Fruit fly (Drosophila melanogaster) whole organism, embryonic: ENCODE measurements around the gene CG31294.

Experiments
- Bgb ChIP-seq: fragments of 200-800 bp; sonication (Bioruptor generic); IDR thresholded peaks from 2 replicates; pipeline ENCODE4 v1.3.6; 2022; ENCODE audit warnings: missing biosample characterization, missing genetic modification characterization; ENCODE audit not compliant: partially characterized antibody
- CG10959 ChIP-seq: fragments of 200-800 bp; sonication (Bioruptor generic); IDR thresholded peaks from 2 replicates; pipeline ENCODE4 v1.3.6; 2022; ENCODE audit warnings: missing biosample characterization, missing genetic modification characterization
- CG11398 ChIP-seq: fragments of 200-800 bp; sonication (Bioruptor generic); optimal IDR thresholded peaks from 2 replicates; lab custom pipeline; 2016; ENCODE audit warnings: missing biosample characterization, missing genetic modification characterization
- CG12942 ChIP-seq: fragments of 200-800 bp; sonication (Bioruptor generic); optimal IDR thresholded peaks from 3 replicates; lab custom pipeline; 2016; ENCODE audit warnings: missing biosample characterization, missing genetic modification characterization
- CG14014 ChIP-seq: fragments of 200-800 bp; sonication (Bioruptor generic); IDR thresholded peaks from 2 replicates; pipeline ENCODE4 v1.3.6; 2022; ENCODE audit warnings: missing biosample characterization, missing genetic modification characterization
- CG14860 ChIP-seq: fragments of 200-800 bp; sonication (Bioruptor generic); IDR thresholded peaks from 3 replicates; pipeline ENCODE4 v1.3.6; 2022; ENCODE audit warnings: missing biosample characterization, missing genetic modification characterization; ENCODE audit not compliant: partially characterized antibody
- CG15479 ChIP-seq: fragments of 200-800 bp; sonication (Bioruptor generic); optimal IDR thresholded peaks from 3 replicates; lab custom pipeline; 2019; ENCODE audit warnings: missing biosample characterization, mild to moderate bottlenecking, missing genetic modification characterization, moderate library complexity
- CG15601 ChIP-seq: fragments of 200-800 bp; sonication (Bioruptor generic); optimal IDR thresholded peaks from 3 replicates; lab custom pipeline; 2019; ENCODE audit warnings: missing biosample characterization, mild to moderate bottlenecking, missing genetic modification characterization, moderate library complexity
- CG16815 ChIP-seq: fragments of 200-800 bp; sonication (Bioruptor generic); optimal IDR thresholded peaks from 3 replicates; lab custom pipeline; 2017; ENCODE audit warnings: missing biosample characterization, mild to moderate bottlenecking, missing genetic modification characterization
- CG17912 ChIP-seq: fragments of 200-800 bp; sonication (Bioruptor generic); optimal IDR thresholded peaks from 2 replicates; lab custom pipeline; 2018; ENCODE audit warnings: missing biosample characterization, mild to moderate bottlenecking, missing genetic modification characterization
- CG18011 ChIP-seq: fragments of 200-800 bp; sonication (Bioruptor generic); optimal IDR thresholded peaks from 2 replicates; lab custom pipeline; 2017; ENCODE audit warnings: missing biosample characterization, missing genetic modification characterization, mild to moderate bottlenecking, moderate library complexity, missing genotype
- CG18262 ChIP-seq: fragments of 200-800 bp; optimal IDR thresholded peaks from 3 replicates; lab custom pipeline; 2019; ENCODE audit warnings: missing biosample characterization, mild to moderate bottlenecking, missing genetic modification characterization, moderate library complexity
- CG2678 ChIP-seq: fragments of 200-800 bp; sonication (Bioruptor generic); optimal IDR thresholded peaks from 3 replicates; lab custom pipeline; 2019; ENCODE audit warnings: missing biosample characterization, mild to moderate bottlenecking, missing genetic modification characterization, moderate library complexity
- CG3065 ChIP-seq: fragments of 200-800 bp; sonication (Bioruptor generic); optimal IDR thresholded peaks from 2 replicates; lab custom pipeline; 2016; ENCODE audit warnings: missing biosample characterization, missing genetic modification characterization
- CG31365 ChIP-seq: fragments of 200-800 bp; sonication (Bioruptor generic); optimal IDR thresholded peaks from 2 replicates; lab custom pipeline; 2018; ENCODE audit warnings: missing biosample characterization, mild to moderate bottlenecking, missing genetic modification characterization
- CG31441 ChIP-seq: fragments of 200-800 bp; sonication (Bioruptor generic); IDR thresholded peaks from 2 replicates; pipeline ENCODE4 v1.3.6; 2022; ENCODE audit warnings: missing biosample characterization, missing genetic modification characterization
- Dek ChIP-seq: fragments of 200-800 bp; sonication (Bioruptor generic); optimal IDR thresholded peaks from 3 replicates; lab custom pipeline; 2019; ENCODE audit warnings: missing biosample characterization, mild to moderate bottlenecking, missing genetic modification characterization, moderate library complexity
- Doc2 ChIP-seq: fragments of 200-800 bp; sonication (Bioruptor generic); IDR thresholded peaks from 2 replicates; pipeline ENCODE4 v1.3.6; 2022; ENCODE audit warnings: missing biosample characterization, missing genetic modification characterization
- Dref ChIP-seq: fragments of 200-800 bp; sonication (Bioruptor generic); IDR thresholded peaks from 2 replicates; pipeline ENCODE4 v1.3.6; 2022; ENCODE audit warnings: missing biosample characterization, missing genetic modification characterization
- Fer1 ChIP-seq: fragments of 200-800 bp; sonication (Bioruptor generic); optimal IDR thresholded peaks from 2 replicates; lab custom pipeline; 2017; ENCODE audit warnings: missing biosample characterization, mild to moderate bottlenecking, missing genetic modification characterization
- HLH3B ChIP-seq: fragments of 200-800 bp; sonication (Bioruptor generic); IDR thresholded peaks from 2 replicates; pipeline ENCODE4 v1.3.6; 2022; ENCODE audit warnings: missing biosample characterization, missing genetic modification characterization
- HmgZ ChIP-seq: fragments of 200-800 bp; sonication (Bioruptor generic); optimal IDR thresholded peaks from 2 replicates; lab custom pipeline; 2018; ENCODE audit warnings: missing biosample characterization, mild to moderate bottlenecking, missing genetic modification characterization
- Jarid2 ChIP-seq: fragments of 200-800 bp; sonication (Bioruptor generic); optimal IDR thresholded peaks from 3 replicates; lab custom pipeline; 2017; ENCODE audit warnings: mild to moderate bottlenecking, missing biosample characterization, missing genetic modification reagents, missing genetic modification characterization
- Lpt ChIP-seq: fragments of >200 bp; optimal IDR thresholded peaks from 2 replicates; lab custom pipeline; 2018; ENCODE audit warnings: missing biosample characterization, missing genetic modification characterization
- Optix ChIP-seq: fragments of 200-800 bp; sonication (Bioruptor generic); IDR thresholded peaks from 3 replicates; pipeline ENCODE4 v1.3.6; 2022; ENCODE audit warnings: missing biosample characterization, missing genetic modification characterization
- Sry-β ChIP-seq: fragments of 200-800 bp; sonication (Bioruptor generic); optimal IDR thresholded peaks from 2 replicates; lab custom pipeline; 2018; ENCODE audit warnings: missing biosample characterization, mild to moderate bottlenecking, missing genetic modification characterization, moderate library complexity
- Ssrp ChIP-seq: fragments of 200-800 bp; sonication (Bioruptor generic); optimal IDR thresholded peaks from 2 replicates; lab custom pipeline; 2018; ENCODE audit warnings: missing biosample characterization, mild to moderate bottlenecking, missing genetic modification characterization, moderate library complexity
- aop ChIP-seq: fragments of 200-800 bp; sonication (Bioruptor generic); IDR thresholded peaks from 2 replicates; pipeline ENCODE4 v1.3.6; 2022; ENCODE audit warnings: missing biosample characterization, missing genetic modification characterization
- cg ChIP-seq: fragments of 200-800 bp; sonication (Bioruptor generic); optimal IDR thresholded peaks from 3 replicates; lab custom pipeline; 2019; ENCODE audit warnings: missing biosample characterization, mild to moderate bottlenecking, missing genetic modification characterization, moderate library complexity
- chinmo ChIP-seq: fragments of 200-800 bp; sonication (Bioruptor generic); IDR thresholded peaks from 4 replicates; pipeline ENCODE4 v1.3.6; 2022; ENCODE audit warnings: missing biosample characterization, missing genetic modification characterization; ENCODE audit not compliant: partially characterized antibody
- chn ChIP-seq: fragments of 200-800 bp; sonication (Bioruptor generic); optimal IDR thresholded peaks from 2 replicates; lab custom pipeline; 2016; ENCODE audit warnings: missing biosample characterization, missing genetic modification characterization
- crp ChIP-seq, 2 experiments: fragments of 200-800 bp; sonication (Bioruptor generic); optimal IDR thresholded peaks; 2 replicates in 1 of 2; 3 replicates in 1 of 2; lab custom pipeline; 2017; ENCODE audit warnings: missing biosample characterization in 2 of 2, missing genetic modification characterization in 2 of 2, mild to moderate bottlenecking in 1 of 2, moderate library complexity in 1 of 2
- dysf ChIP-seq: fragments of 200-800 bp; sonication (Bioruptor generic); IDR thresholded peaks from 3 replicates; pipeline ENCODE4 v1.3.6; 2022; ENCODE audit warnings: missing biosample characterization, missing genetic modification characterization
- emc ChIP-seq: fragments of 200-800 bp; sonication (Bioruptor generic); optimal IDR thresholded peaks from 2 replicates; lab custom pipeline; 2016; ENCODE audit warnings: missing biosample characterization, missing genetic modification characterization
- ftz-f1 ChIP-seq: fragments of 200-800 bp; sonication (Bioruptor generic); optimal IDR thresholded peaks from 2 replicates; lab custom pipeline; 2016; ENCODE audit warnings: missing biosample characterization, missing genetic modification characterization
- grau ChIP-seq: fragments of 200-800 bp; optimal IDR thresholded peaks from 3 replicates; lab custom pipeline; 2019; ENCODE audit warnings: missing biosample characterization, mild to moderate bottlenecking, missing genetic modification characterization, moderate library complexity
- ind ChIP-seq: fragments of 200-800 bp; sonication (Bioruptor generic); optimal IDR thresholded peaks from 3 replicates; lab custom pipeline; 2016; ENCODE audit warnings: missing biosample characterization, missing genetic modification characterization
- lmd ChIP-seq: fragments of 200-800 bp; sonication (Bioruptor generic); IDR thresholded peaks from 2 replicates; pipeline ENCODE4 v1.3.6; 2022; ENCODE audit warnings: missing biosample characterization, missing genetic modification characterization
- lov ChIP-seq, 2 experiments: fragments of 200-800 bp in 1 of 2; fragments of >200 bp in 1 of 2; sonication (Bioruptor generic) in 1 of 2; IDR thresholded peaks in 1 of 2; optimal IDR thresholded peaks in 1 of 2; 2 replicates in 1 of 2; 3 replicates in 1 of 2; pipeline versions ENCODE4 v1.3.6 to Lab custom; 2017 to 2022; ENCODE audit warnings: missing biosample characterization in 1 of 2, missing genetic modification characterization in 1 of 2
- nerfin-2 ChIP-seq: fragments of 200-800 bp; sonication (Bioruptor generic); IDR thresholded peaks from 2 replicates; pipeline ENCODE4 v1.3.6; 2022; ENCODE audit warnings: missing biosample characterization, missing genetic modification characterization; ENCODE audit not compliant: partially characterized antibody
- org-1 ChIP-seq: fragments of 200-800 bp; sonication (Bioruptor generic); optimal IDR thresholded peaks from 2 replicates; lab custom pipeline; 2017; ENCODE audit warnings: missing biosample characterization, missing genetic modification characterization
- pan ChIP-seq, 4 experiments: fragments of >200 bp in 3 of 4; fragments of 200-800 bp in 1 of 4; sonication (Bioruptor generic) in 1 of 4; optimal IDR thresholded peaks in 3 of 4; IDR thresholded peaks in 1 of 4; 2 replicates each; pipeline versions ENCODE4 v1.3.6 to Lab custom; 2017 to 2022; ENCODE audit warnings: missing biosample characterization in 2 of 4, missing genetic modification characterization in 2 of 4, mixed read lengths in 1 of 4
- peb ChIP-seq: fragments of 200-800 bp; sonication (Bioruptor generic); IDR thresholded peaks from 2 replicates; pipeline ENCODE4 v1.3.6; 2022; ENCODE audit warnings: missing biosample characterization, missing genetic modification characterization
- sens-2 ChIP-seq: fragments of 200-800 bp; sonication (Bioruptor generic); IDR thresholded peaks from 2 replicates; pipeline ENCODE4 v1.3.6; 2022; ENCODE audit warnings: missing biosample characterization, missing genetic modification characterization
- vvl ChIP-seq: fragments of 200-800 bp; sonication (Bioruptor generic); IDR thresholded peaks from 2 replicates; pipeline ENCODE4 v1.3.6; 2022; ENCODE audit warnings: missing biosample characterization, missing genetic modification characterization
- wdn ChIP-seq: fragments of 200-800 bp; sonication (Bioruptor generic); IDR thresholded peaks from 2 replicates; pipeline ENCODE4 v1.3.6; 2022; ENCODE audit warnings: missing biosample characterization, missing genetic modification characterization
- zfh2 ChIP-seq: fragments of 200-800 bp; sonication (Bioruptor generic); optimal IDR thresholded peaks from 2 replicates; lab custom pipeline; 2016; ENCODE audit warnings: missing biosample characterization, missing genetic modification characterization

CG31294 gene

dm6 chr3R:15676186-15677073 lies 40.0 kb downstream of the CG31294 start (continued):
- TF ChIP-seq crp (GFP tag; optimal IDR thresholded peaks at IDR 0.05; lab: Kevin White, UChicago) (no peak), HLH3B (peak; percentile 55), CG17912 (GFP tag; lab: Kevin White, UChicago) (peak; percentile 1), Doc2 (GFP tag; lab: Robert Waterston, UW) (no peak), CG15601 (tag; lab: Kevin White, UChicago) (peak; percentile 83), ftz-f1 (GFP tag; lab: Kevin White, UChicago) (no peak), lmd (peak; percentile 14; the same call in 1 of the 2 replicates), CG12942 (peak; percentile 42), CG2678 (peak; percentile 38), ind (GFP tag; lab: Kevin White, UChicago) (no peak), aop (GFP tag; lab: Robert Waterston, UW) (no peak), CG15479 (GFP tag; lab: Kevin White, UChicago) (no peak), Fer1 (no peak), grau (tag; lab: Kevin White, UChicago) (peak; percentile 68), peb (GFP tag; lab: Robert Waterston, UW) (0 out of 2 replicates have a peak, but pooled peaks have one; percentile 18), Sry-β (GFP tag; lab: Kevin White, UChicago) (no peak), CG3065 (GFP tag; lab: Kevin White, UChicago) (no peak), CG10959 (GFP tag; lab: Robert Waterston, UW) (no peak; the same call in 1 of the 2 replicates), CG31441 (GFP tag; lab: Robert Waterston, UW) (peak; percentile 75), sens-2 (GFP tag; lab: Robert Waterston, UW) (peak; percentile 57; the same call in 1 of the 2 replicates), Dek (tag; lab: Kevin White, UChicago) (peak; percentile 4), chn (peak; percentile 45), cg (no peak), CG16815 (no peak), chinmo (GFP tag; lab: Robert Waterston, UW) (no peak), wdn (GFP tag; lab: Robert Waterston, UW) (no peak), CG18262 (tag; lab: Kevin White, UChicago) (peak; percentile 74), pan (optimal IDR thresholded peaks at IDR 0.05; lab: Kevin White, UChicago) (no peak), pan (GFP tag; optimal IDR thresholded peaks at IDR 0.05 in 1 of 2, IDR thresholded peaks at IDR 0.05 in 1 of 2) (peak in 1 of 2 experiments; percentile 24), HmgZ (tag; lab: Kevin White, UChicago) (peak; percentile 16), vvl (peak; percentile 40; the same call in 1 of the 2 replicates), nerfin-2 (GFP tag; lab: Robert Waterston, UW) (no peak), Ssrp (tag; lab: Kevin White, UChicago) (peak; percentile 27), lov (optimal IDR thresholded peaks at IDR 0.05; lab: Kevin White, UChicago) (no peak), lov (GFP tag; IDR thresholded peaks at IDR 0.05; lab: Robert Waterston, UW) (0 out of 3 replicates have a peak, but pooled peaks have one; percentile 29), CG11398 (peak; percentile 63), emc (GFP tag; lab: Kevin White, UChicago) (no peak), Bgb (no peak), CG31365 (tag; lab: Kevin White, UChicago) (no peak), Jarid2 (no peak), CG14860 (no peak), CG14014 (GFP tag; lab: Robert Waterston, UW) (0 out of 2 replicates have a peak, but pooled peaks have one; percentile 6), dysf (GFP tag; lab: Robert Waterston, UW) (peak; percentile 46; the same call in 1 of the 3 replicates), Optix (GFP tag; lab: Robert Waterston, UW) (peak; percentile 58; the same call in 1 of the 3 replicates), zfh2 (GFP tag; lab: Kevin White, UChicago) (no peak), Dref (no peak), org-1 (GFP tag; lab: Kevin White, UChicago) (peak; percentile 46), CG18011 (no peak), Lpt (GFP tag; lab: Kevin White, UChicago) (no peak)
